Fruit fly (Drosophila melanogaster) whole organism, embryonic: Measurements from ENCODE around the gene RluA-1.

ENCODE experiments used
- Abd-B ChIP-seq: fragments of 200-800 bp; sonication (Bioruptor generic); optimal IDR thresholded peaks from 2 replicates; lab custom pipeline; 2018; ENCODE audit warnings: missing biosample characterization, mild to moderate bottlenecking, missing genetic modification characterization, moderate library complexity
- CG10366 ChIP-seq: fragments of 200-800 bp; sonication (Bioruptor generic); IDR thresholded peaks from 2 replicates; pipeline ENCODE4 v1.3.6; 2022; ENCODE audit warnings: missing biosample characterization, missing genetic modification characterization
- CG10565 ChIP-seq: fragments of 200-800 bp; sonication (Bioruptor generic); optimal IDR thresholded peaks from 3 replicates; lab custom pipeline; 2016; ENCODE audit warnings: missing biosample characterization, mild to moderate bottlenecking, missing genetic modification characterization
- CG12299 ChIP-seq: fragments of 200-800 bp; sonication (Bioruptor generic); optimal IDR thresholded peaks from 2 replicates; lab custom pipeline; 2018; ENCODE audit warnings: missing biosample characterization, mild to moderate bottlenecking, missing genetic modification characterization
- CG1233 ChIP-seq: fragments of 200-800 bp; sonication (Bioruptor generic); optimal IDR thresholded peaks from 4 replicates; lab custom pipeline; 2018; ENCODE audit warnings: missing biosample characterization, mild to moderate bottlenecking, missing genetic modification characterization
- CG15696 ChIP-seq: fragments of 200-800 bp; sonication (Bioruptor generic); optimal IDR thresholded peaks from 2 replicates; lab custom pipeline; 2019; ENCODE audit warnings: missing biosample characterization, mild to moderate bottlenecking, missing genetic modification characterization, moderate library complexity
- CG17328 ChIP-seq: fragments of 200-800 bp; sonication (Bioruptor generic); IDR thresholded peaks from 2 replicates; pipeline ENCODE4 v1.3.6; 2022; ENCODE audit warnings: missing biosample characterization, missing genetic modification characterization
- CG17385 ChIP-seq: fragments of 200-800 bp; sonication (Bioruptor generic); optimal IDR thresholded peaks from 3 replicates; lab custom pipeline; 2018; ENCODE audit warnings: missing biosample characterization, mild to moderate bottlenecking, missing genetic modification characterization
- CG18599 ChIP-seq: fragments of 200-800 bp; sonication (Bioruptor generic); optimal IDR thresholded peaks from 3 replicates; lab custom pipeline; 2017; ENCODE audit warnings: missing biosample characterization, missing genetic modification characterization, mild to moderate bottlenecking, moderate library complexity, missing genetic modification reagents
- CG18619 ChIP-seq: fragments of 200-800 bp; sonication (Bioruptor generic); optimal IDR thresholded peaks from 3 replicates; lab custom pipeline; 2017; ENCODE audit warnings: missing biosample characterization, mild to moderate bottlenecking, missing genetic modification characterization
- CG2116 ChIP-seq: fragments of 200-800 bp; sonication (Bioruptor generic); optimal IDR thresholded peaks from 3 replicates; lab custom pipeline; 2018; ENCODE audit warnings: missing biosample characterization, mild to moderate bottlenecking, missing genetic modification characterization
- CG2129 ChIP-seq: fragments of 200-800 bp; sonication (Bioruptor generic); IDR thresholded peaks from 2 replicates; pipeline ENCODE4 v1.3.6; 2022; ENCODE audit warnings: missing biosample characterization, missing genetic modification characterization; ENCODE audit not compliant: partially characterized antibody
- CG2202 ChIP-seq: fragments of 200-800 bp; sonication (Bioruptor generic); optimal IDR thresholded peaks from 2 replicates; lab custom pipeline; 2018; ENCODE audit warnings: missing biosample characterization, mild to moderate bottlenecking, missing genetic modification characterization
- CG31365 ChIP-seq: fragments of 200-800 bp; sonication (Bioruptor generic); optimal IDR thresholded peaks from 2 replicates; lab custom pipeline; 2018; ENCODE audit warnings: missing biosample characterization, mild to moderate bottlenecking, missing genetic modification characterization
- CG3407 ChIP-seq: fragments of 200-800 bp; sonication (Bioruptor generic); optimal IDR thresholded peaks from 2 replicates; lab custom pipeline; 2018; ENCODE audit warnings: missing biosample characterization, mild to moderate bottlenecking, missing genetic modification characterization
- CG4360 ChIP-seq: fragments of 200-800 bp; sonication (Bioruptor generic); IDR thresholded peaks from 2 replicates; pipeline ENCODE4 v1.3.6; 2022; ENCODE audit warnings: missing biosample characterization, missing genetic modification characterization
- CG4730 ChIP-seq: fragments of 200-800 bp; sonication (Bioruptor generic); IDR thresholded peaks from 2 replicates; pipeline ENCODE4 v1.3.6; 2022; ENCODE audit warnings: missing biosample characterization, missing genetic modification characterization
- CG8388 ChIP-seq: fragments of 200-800 bp; sonication (Bioruptor generic); optimal IDR thresholded peaks from 2 replicates; lab custom pipeline; 2019; ENCODE audit warnings: missing biosample characterization, mild to moderate bottlenecking, missing genetic modification characterization, moderate library complexity
- CG9876 ChIP-seq: fragments of 200-800 bp; sonication (Bioruptor generic); optimal IDR thresholded peaks from 2 replicates; lab custom pipeline; 2016; ENCODE audit warnings: missing biosample characterization, missing genetic modification characterization
- CHES-1-like ChIP-seq: fragments of 200-800 bp; sonication (Bioruptor generic); optimal IDR thresholded peaks from 2 replicates; lab custom pipeline; 2016; ENCODE audit warnings: missing biosample characterization, missing genetic modification characterization
- Dip3 ChIP-seq: fragments of 200-800 bp; sonication (Bioruptor generic); optimal IDR thresholded peaks from 3 replicates; lab custom pipeline; 2016; ENCODE audit warnings: missing biosample characterization, missing genetic modification characterization
- Ets97D ChIP-seq: fragments of 200-800 bp; sonication (Bioruptor generic); optimal IDR thresholded peaks from 3 replicates; lab custom pipeline; 2016; ENCODE audit warnings: missing biosample characterization, missing genetic modification characterization
- H15 ChIP-seq: fragments of 200-800 bp; sonication (Bioruptor generic); IDR thresholded peaks from 3 replicates; pipeline ENCODE4 v1.3.6; 2022; ENCODE audit warnings: missing biosample characterization, missing genetic modification characterization
- Hmr ChIP-seq: fragments of 200-800 bp; sonication (Bioruptor generic); optimal IDR thresholded peaks from 3 replicates; lab custom pipeline; 2017; ENCODE audit warnings: mild to moderate bottlenecking, missing biosample characterization, missing genetic modification reagents, missing genetic modification characterization
- Nf-YA ChIP-seq: fragments of 200-800 bp; sonication (Bioruptor generic); IDR thresholded peaks from 2 replicates; pipeline ENCODE4 v1.3.6; 2022; ENCODE audit warnings: missing biosample characterization, missing genetic modification characterization
- Opbp ChIP-seq: fragments of 200-800 bp; sonication (Bioruptor generic); IDR thresholded peaks from 3 replicates; pipeline ENCODE4 v1.3.6; 2022; ENCODE audit warnings: missing biosample characterization, missing genetic modification characterization; ENCODE audit not compliant: partially characterized antibody
- YL-1 ChIP-seq: fragments of 200-800 bp; sonication (Bioruptor generic); optimal IDR thresholded peaks from 3 replicates; lab custom pipeline; 2017; ENCODE audit warnings: missing biosample characterization, mild to moderate bottlenecking, missing genetic modification characterization
- ara ChIP-seq: fragments of 200-800 bp; sonication (Bioruptor generic); IDR thresholded peaks from 2 replicates; pipeline ENCODE4 v1.3.6; 2022; ENCODE audit warnings: missing biosample characterization, missing genetic modification characterization
- ase ChIP-seq: fragments of 200-800 bp; sonication (Bioruptor generic); IDR thresholded peaks from 3 replicates; pipeline ENCODE4 v1.3.6; 2022; ENCODE audit warnings: missing biosample characterization, missing genetic modification characterization
- ash1 ChIP-seq: fragments of 200-800 bp; sonication (Bioruptor generic); optimal IDR thresholded peaks from 2 replicates; lab custom pipeline; 2018; ENCODE audit warnings: missing biosample characterization, mild to moderate bottlenecking, missing genetic modification characterization
- ato ChIP-seq: fragments of 200-800 bp; sonication (Bioruptor generic); IDR thresholded peaks from 2 replicates; pipeline ENCODE4 v1.3.6; 2022; ENCODE audit warnings: missing biosample characterization, missing genetic modification characterization; ENCODE audit not compliant: partially characterized antibody
- bcd ChIP-seq: fragments of 200-800 bp; sonication (Bioruptor generic); optimal IDR thresholded peaks from 2 replicates; lab custom pipeline; 2017; ENCODE audit warnings: missing biosample characterization, mild to moderate bottlenecking, missing genetic modification characterization
- bigmax ChIP-seq: fragments of 200-800 bp; sonication (Bioruptor generic); optimal IDR thresholded peaks from 2 replicates; lab custom pipeline; 2018; ENCODE audit warnings: missing biosample characterization, mild to moderate bottlenecking, missing genetic modification characterization
- bowl ChIP-seq: fragments of 200-800 bp; sonication (Bioruptor generic); IDR thresholded peaks from 2 replicates; pipeline ENCODE4 v1.3.6; 2022; ENCODE audit warnings: missing biosample characterization, missing genetic modification characterization
- dmrt99B ChIP-seq: fragments of 200-800 bp; sonication (Bioruptor generic); optimal IDR thresholded peaks from 2 replicates; lab custom pipeline; 2018; ENCODE audit warnings: missing biosample characterization, mild to moderate bottlenecking, missing genetic modification characterization, moderate library complexity
- eve ChIP-seq, 2 experiments: fragments of >200 bp; optimal IDR thresholded peaks; 2 replicates each; lab custom pipeline; 2017; ENCODE audit warnings: missing biosample characterization in 2 of 2, missing genetic modification characterization in 2 of 2
- gfzf ChIP-seq: fragments of 200-800 bp; sonication (Bioruptor generic); optimal IDR thresholded peaks from 2 replicates; lab custom pipeline; 2016; ENCODE audit warnings: missing biosample characterization, mild to moderate bottlenecking, missing genetic modification characterization, moderate library complexity
- gsb ChIP-seq: fragments of 200-800 bp; sonication (Bioruptor generic); IDR thresholded peaks from 2 replicates; pipeline ENCODE4 v1.3.6; 2022; ENCODE audit warnings: missing biosample characterization, missing genetic modification characterization
- kay ChIP-seq: fragments of 200-800 bp; sonication (Bioruptor generic); optimal IDR thresholded peaks from 2 replicates; lab custom pipeline; 2016; ENCODE audit warnings: missing biosample characterization, missing genetic modification characterization
- lab ChIP-seq: fragments of 200-800 bp; sonication (Bioruptor generic); optimal IDR thresholded peaks from 3 replicates; lab custom pipeline; 2017; ENCODE audit warnings: missing biosample characterization, missing genetic modification characterization, mild to moderate bottlenecking, moderate library complexity, missing genetic modification reagents
- lola ChIP-seq, 3 experiments: fragments of >200 bp in 2 of 3; fragments of 200-800 bp in 1 of 3; sonication (Bioruptor generic) in 1 of 3; optimal IDR thresholded peaks; 2 replicates each; lab custom pipeline; 2017 to 2019; ENCODE audit warnings: missing biosample characterization in 3 of 3, missing genetic modification characterization in 3 of 3, mild to moderate bottlenecking in 1 of 3, moderate library complexity in 1 of 3
- nerfin-1 ChIP-seq: fragments of 200-800 bp; sonication (Bioruptor generic); optimal IDR thresholded peaks from 3 replicates; lab custom pipeline; 2019; ENCODE audit warnings: missing biosample characterization, mild to moderate bottlenecking, missing genetic modification characterization, moderate library complexity
- pfk ChIP-seq: fragments of 200-800 bp; sonication (Bioruptor generic); optimal IDR thresholded peaks from 2 replicates; lab custom pipeline; 2018; ENCODE audit warnings: missing biosample characterization, mild to moderate bottlenecking, missing genetic modification characterization, moderate library complexity
- pzg ChIP-seq: fragments of 200-800 bp; sonication (Bioruptor generic); optimal IDR thresholded peaks from 3 replicates; lab custom pipeline; 2018; ENCODE audit warnings: missing biosample characterization, mild to moderate bottlenecking, missing genetic modification characterization, moderate library complexity
- schlank ChIP-seq: fragments of 200-800 bp; sonication (Bioruptor generic); optimal IDR thresholded peaks from 2 replicates; lab custom pipeline; 2018; ENCODE audit warnings: missing biosample characterization, mild to moderate bottlenecking, missing genetic modification characterization
- vvl ChIP-seq: fragments of 200-800 bp; sonication (Bioruptor generic); IDR thresholded peaks from 2 replicates; pipeline ENCODE4 v1.3.6; 2022; ENCODE audit warnings: missing biosample characterization, missing genetic modification characterization

Gene RluA-1

DNA sequence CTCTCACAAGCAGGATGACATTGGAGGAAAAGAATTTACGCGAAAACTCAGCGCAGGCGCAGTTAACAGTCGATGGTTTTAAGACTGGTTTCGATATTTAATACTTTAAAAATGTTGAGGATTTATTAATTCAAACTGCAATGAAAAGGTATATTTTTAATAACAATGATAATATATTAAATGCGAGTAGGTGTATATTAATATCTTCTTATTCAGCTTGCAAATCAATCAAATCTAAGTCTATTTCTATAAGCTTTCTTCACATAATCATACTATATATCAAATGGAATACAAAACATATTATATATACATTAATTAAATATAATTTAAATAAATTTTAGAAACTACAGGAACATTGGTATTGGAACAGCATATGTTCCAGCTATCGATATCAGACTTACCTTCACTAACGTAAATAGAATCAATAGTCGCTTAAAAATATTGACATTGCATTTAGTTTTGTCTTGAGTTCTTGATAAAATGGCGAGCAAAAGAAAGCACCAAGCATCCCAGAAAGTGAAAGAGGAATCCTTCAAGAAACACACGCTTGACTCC is 38.5 kb downstream of the RluA-1 start, which contains the start of the genes TBC1D16 and holn1 (continued):
- TF ChIP-seq pfk = peak; percentile 90
- TF ChIP-seq, all 482 proteins: peak for 51

DNA sequence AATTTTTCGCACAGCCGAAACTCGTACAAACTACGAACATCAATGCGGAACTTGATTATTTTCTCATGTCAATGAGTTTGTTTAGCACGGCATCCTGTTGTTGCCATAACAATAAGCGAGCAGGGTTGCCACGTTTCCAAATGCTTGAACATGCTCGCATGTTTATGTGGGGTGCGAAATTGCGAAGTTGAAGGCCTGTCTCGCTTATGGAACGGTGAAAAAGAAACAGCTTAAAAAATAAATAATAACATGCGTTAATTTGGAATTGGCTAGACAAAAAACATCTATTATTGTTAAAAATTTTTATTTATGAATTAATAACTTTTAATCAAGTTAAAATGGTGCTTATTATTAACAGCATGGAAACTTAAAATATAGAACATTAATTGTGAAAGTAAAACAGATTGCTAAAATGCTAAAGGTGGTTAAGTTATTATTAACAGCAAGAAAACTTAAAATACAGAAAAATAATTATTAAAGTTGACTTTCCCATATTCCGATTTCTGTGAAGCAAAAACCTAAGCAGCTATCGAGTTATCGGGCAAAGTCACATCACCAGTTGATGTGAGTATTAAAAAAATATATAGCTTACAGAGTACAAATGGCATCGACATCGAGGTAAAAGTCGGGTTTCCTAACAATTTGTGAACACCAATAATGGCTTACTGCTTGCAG is 43.2 kb downstream of the RluA-1 start, which contains the start of the genes Bug22 and TfIIB:
Bug22 (minus strand) TSS at position 117 of the 675 bp plus-strand sequence.
TfIIB (plus strand) TSS at position 537 of the 675 bp plus-strand sequence.
- no peak for TF ChIP-seq H15 (GFP tag; lab: Robert Waterston, UW)
- peak; percentile 50 for TF ChIP-seq Abd-B (GFP tag; lab: Kevin White, UChicago)
- TF ChIP-seq CHES-1-like = peak; percentile 81
- peak; percentile 66 for TF ChIP-seq CG17385 (GFP tag; lab: Kevin White, UChicago)
- TF ChIP-seq lola (GFP tag; optimal IDR thresholded peaks at IDR 0.05; lab: Kevin White, UChicago) = peak in 1 of 3 experiments; percentile 54
- peak; percentile 70 for TF ChIP-seq Ets97D
- 0 out of 2 replicates have a peak, but pooled peaks have one; percentile 30 for TF ChIP-seq gsb (GFP tag; lab: Robert Waterston, UW)
- TF ChIP-seq ash1 = no peak
- TF ChIP-seq Hmr (GFP tag; lab: Kevin White, UChicago) = no peak
- TF ChIP-seq pzg = peak; percentile 53
- peak; percentile 40; the same call in 1 of the 2 replicates for TF ChIP-seq CG4360 (GFP tag; lab: Robert Waterston, UW)
- peak; percentile 75 for TF ChIP-seq CG2116 (GFP tag; lab: Kevin White, UChicago)
- TF ChIP-seq schlank (tag; lab: Kevin White, UChicago) = peak; percentile 33
- TF ChIP-seq CG18619 (GFP tag; lab: Kevin White, UChicago) = peak; percentile 35
- no peak for TF ChIP-seq bigmax
- peak; percentile 43 for TF ChIP-seq nerfin-1 (tag; lab: Kevin White, UChicago)
- no peak for TF ChIP-seq CG2129 (GFP tag; lab: Robert Waterston, UW)
- TF ChIP-seq CG8388 (GFP tag; lab: Kevin White, UChicago) = peak; percentile 45
- no peak for TF ChIP-seq lab (GFP tag; lab: Kevin White, UChicago)
- TF ChIP-seq CG1233 (GFP tag; lab: Kevin White, UChicago) = peak; percentile 66
- TF ChIP-seq CG10565 (GFP tag; lab: Kevin White, UChicago) = no peak
- TF ChIP-seq kay = peak; percentile 36
- no peak for TF ChIP-seq CG31365 (tag; lab: Kevin White, UChicago)
- peak; percentile 71; the same call in 1 of the 2 replicates for TF ChIP-seq CG17328 (GFP tag; lab: Robert Waterston, UW)
- TF ChIP-seq CG3407 (GFP tag; lab: Kevin White, UChicago) = peak; percentile 18
- TF ChIP-seq CG12299 (tag; lab: Kevin White, UChicago) = peak; percentile 28
- no peak; the same call in 2 of the 3 replicates for TF ChIP-seq ase
- TF ChIP-seq Dip3 = peak; percentile 70
- TF ChIP-seq vvl (GFP tag; lab: Robert Waterston, UW) = peak; percentile 84
- TF ChIP-seq YL-1 (GFP tag; lab: Kevin White, UChicago) = peak; percentile 34
- TF ChIP-seq Nf-YA = no peak
- TF ChIP-seq gfzf = peak; percentile 15
- TF ChIP-seq CG4730 (GFP tag; lab: Robert Waterston, UW) = peak; percentile 32; the same call in 1 of the 2 replicates
- TF ChIP-seq CG9876 (GFP tag; lab: Kevin White, UChicago) = peak; percentile 41
- TF ChIP-seq CG2202 (tag; lab: Kevin White, UChicago) = peak; percentile 21
- no peak for TF ChIP-seq ato
- no peak for TF ChIP-seq dmrt99B (tag; lab: Kevin White, UChicago)
- TF ChIP-seq ara (GFP tag; lab: Robert Waterston, UW) = peak; percentile 38; the same call in 1 of the 2 replicates
- TF ChIP-seq CG18599 = no peak
- TF ChIP-seq eve (GFP tag; optimal IDR thresholded peaks at IDR 0.05; lab: Kevin White, UChicago) = no peak
- TF ChIP-seq CG10366 (GFP tag; lab: Robert Waterston, UW) = peak; percentile 74
- peak; percentile 56 for TF ChIP-seq CG15696 (tag; lab: Kevin White, UChicago)
- TF ChIP-seq bcd (GFP tag; lab: Kevin White, UChicago) = no peak
- TF ChIP-seq Opbp (GFP tag; lab: Robert Waterston, UW) = no peak
- TF ChIP-seq bowl = no peak
